Worm (Caenorhabditis elegans): ENCODE results near the gene epg-4.
A peak's percentile ranks its signal among the peaks of the same experiment; 100 is the strongest.

- TF ChIP-seq fos-1 (tag; optimal IDR thresholded peaks at IDR 0.05) (peak; percentile 34), ama-1 (optimal IDR thresholded peaks at IDR 0.05) (peak; percentile 56), egl-27 (tag; optimal IDR thresholded peaks at IDR 0.05) (peak; percentile 78 to 87), snpc-4 (tag; optimal IDR thresholded peaks at IDR 0.05) (peak; percentile 82), nhr-77 (tag; optimal IDR thresholded peaks at IDR 0.05) (peak; percentile 89), hpl-2 (GFP tag; optimal IDR thresholded peaks at IDR 0.05) (peak; percentile 52), elt-3 (tag; optimal IDR thresholded peaks at IDR 0.05) (peak in 3 of 6 experiments; percentile 58 to 89 (median 59)), nhr-11 (tag; optimal IDR thresholded peaks at IDR 0.05) (peak; percentile 70), lin-13 (GFP tag; optimal IDR thresholded peaks at IDR 0.05) (peak; percentile 100), mdl-1 (tag; optimal IDR thresholded peaks at IDR 0.05) (peak in 1 of 2 experiments; percentile 84), pqm-1 (tag; optimal IDR thresholded peaks at IDR 0.05) (no peak)
Measured at ce11 chrIII:7162065-7162762, 19.8 kb upstream of the epg-4 start, which contains the start of the genes syf-2 and K04G7.1.
